Worm (Caenorhabditis elegans): ENCODE measurements around the gene acly-1.
A peak's percentile ranks its signal among the peaks of the same experiment; 100 is the strongest.

acly-1 gene

DNA sequence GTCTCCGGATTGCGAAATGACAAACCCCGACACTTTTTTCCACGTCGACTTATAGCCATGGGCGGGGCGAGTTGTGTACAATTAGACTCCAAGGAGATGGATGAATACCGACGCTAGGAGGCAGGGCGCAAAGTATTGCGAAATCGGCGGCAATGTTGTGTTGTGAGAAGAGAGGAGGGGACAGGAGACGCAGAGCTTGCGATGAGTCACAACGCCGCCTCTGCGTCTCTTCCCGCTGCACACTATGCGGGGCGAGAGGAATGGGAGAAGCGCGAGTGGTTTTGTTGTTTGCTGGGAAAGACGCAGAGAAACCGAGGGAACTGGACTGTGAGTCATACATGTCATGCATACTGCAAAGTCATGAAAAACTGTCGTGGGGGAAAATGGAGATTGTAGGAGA is 25.0 kb upstream of the acly-1 start:
- peak; percentile 72 for TF ChIP-seq mes-2 (tag; optimal IDR thresholded peaks at IDR 0.05; ENCODE audit: poor library complexity, severe bottlenecking)
- TF ChIP-seq ceh-28 (tag; optimal IDR thresholded peaks at IDR 0.05): no peak
- no peak for TF ChIP-seq nhr-237 (tag; optimal IDR thresholded peaks at IDR 0.05)
- TF ChIP-seq nhr-28 (tag; optimal IDR thresholded peaks at IDR 0.05): peak; percentile 96
- peak; percentile 95 for TF ChIP-seq nhr-6 (tag; optimal IDR thresholded peaks at IDR 0.05)
- no peak for TF ChIP-seq R02D3.7 (tag; optimal IDR thresholded peaks at IDR 0.05)
- TF ChIP-seq vab-7 (GFP tag; IDR thresholded peaks at IDR 0.05): peak; percentile 16; the same call in 1 of the 2 replicates
- TF ChIP-seq mdl-1 (tag; optimal IDR thresholded peaks at IDR 0.05): peak; percentile 84 to 95
- TF ChIP-seq daf-12 (tag; optimal IDR thresholded peaks at IDR 0.05): no peak
- peak; percentile 86 for TF ChIP-seq arid-1 (GFP tag; conservative IDR thresholded peaks at IDR 0.05)
- TF ChIP-seq spr-3 (GFP tag; optimal IDR thresholded peaks at IDR 0.05): peak; percentile 50
- peak; percentile 93 for TF ChIP-seq mxl-3 (GFP tag; optimal IDR thresholded peaks at IDR 0.05)
- peak; percentile 90 for TF ChIP-seq ceh-20 (GFP tag; IDR thresholded peaks at IDR 0.05)
- no peak for TF ChIP-seq skn-1 (tag; optimal IDR thresholded peaks at IDR 0.05)
- no peak for TF ChIP-seq zip-11 (GFP tag; IDR thresholded peaks at IDR 0.05)
- TF ChIP-seq saeg-2 (GFP tag; IDR thresholded peaks at IDR 0.05): peak; percentile 76; the same call in 1 of the 2 replicates
- no peak for TF ChIP-seq unc-39 (tag; optimal IDR thresholded peaks at IDR 0.05)
- TF ChIP-seq snpc-4 (tag; optimal IDR thresholded peaks at IDR 0.05): peak; percentile 28
- TF ChIP-seq nhr-42 (GFP tag; IDR thresholded peaks at IDR 0.05): no peak; the same call in 1 of the 2 replicates
- peak; percentile 68 for TF ChIP-seq T20F7.1 (GFP tag; optimal IDR thresholded peaks at IDR 0.05)
- peak in 1 of 2 experiments; percentile 67 for TF ChIP-seq daf-16 (GFP tag; optimal IDR thresholded peaks at IDR 0.05)
- peak; percentile 80 for TF ChIP-seq daf-16 (tag; optimal IDR thresholded peaks at IDR 0.05)
- TF ChIP-seq nhr-48 (tag; optimal IDR thresholded peaks at IDR 0.05): peak; percentile 90
- peak; percentile 96 for TF ChIP-seq dmd-6 (GFP tag; IDR thresholded peaks at IDR 0.05)
- peak; percentile 91 for TF ChIP-seq nhr-77 (tag; optimal IDR thresholded peaks at IDR 0.05)
- peak; percentile 97 for TF ChIP-seq mep-1 (tag; optimal IDR thresholded peaks at IDR 0.05)
- peak; percentile 9 for TF ChIP-seq zfp-2 (tag; optimal IDR thresholded peaks at IDR 0.05)
- TF ChIP-seq lin-38 (GFP tag; IDR thresholded peaks at IDR 0.05): peak; percentile 66
- no peak for TF ChIP-seq ceh-62 (tag; optimal IDR thresholded peaks at IDR 0.05)
- TF ChIP-seq ztf-7 (tag; optimal IDR thresholded peaks at IDR 0.05): peak; percentile 73
- no peak for TF ChIP-seq sdz-12 (GFP tag; optimal IDR thresholded peaks at IDR 0.05)
- no peak for TF ChIP-seq F44E2.7 (GFP tag; IDR thresholded peaks at IDR 0.05)
- TF ChIP-seq F26F4.8 (GFP tag; conservative IDR thresholded peaks at IDR 0.05): no peak
- TF ChIP-seq lin-1 (GFP tag; IDR thresholded peaks at IDR 0.05): peak; percentile 91
- TF ChIP-seq tag-97 (GFP tag; IDR thresholded peaks at IDR 0.05): no peak
- TF ChIP-seq D1046.2 (GFP tag; IDR thresholded peaks at IDR 0.05): no peak
- peak; percentile 67 for TF ChIP-seq ctbp-1 (GFP tag; IDR thresholded peaks at IDR 0.05)
- peak; percentile 70 for TF ChIP-seq attf-4 (tag; optimal IDR thresholded peaks at IDR 0.05)
- TF ChIP-seq dve-1 (tag; optimal IDR thresholded peaks at IDR 0.05; ENCODE audit: insufficient read depth): peak; percentile 97
- peak; percentile 88 for TF ChIP-seq nhr-25 (tag; optimal IDR thresholded peaks at IDR 0.05; ENCODE audit: borderline replicate concordance, insufficient read depth)
- peak; percentile 80 for TF ChIP-seq nhr-102 (tag; optimal IDR thresholded peaks at IDR 0.05)
- peak; percentile 42; the same call in 1 of the 2 replicates for TF ChIP-seq lin-29 (GFP tag; IDR thresholded peaks at IDR 0.05)
- TF ChIP-seq madf-5 (GFP tag; IDR thresholded peaks at IDR 0.05): peak in 1 of 2 experiments; percentile 32; a peak in 1 of 4 replicates
- peak; percentile 80; the same call in 1 of the 2 replicates for TF ChIP-seq nhr-41 (GFP tag; IDR thresholded peaks at IDR 0.05)
- TF ChIP-seq duxl-1 (tag; optimal IDR thresholded peaks at IDR 0.05; ENCODE audit: poor library complexity): peak; percentile 64
- peak; percentile 96 for TF ChIP-seq jun-1 (tag; optimal IDR thresholded peaks at IDR 0.05)
- TF ChIP-seq lin-15B (tag; optimal IDR thresholded peaks at IDR 0.05): no peak
- no peak for TF ChIP-seq ZK337.2 (GFP tag; IDR thresholded peaks at IDR 0.05)
- peak; percentile 79 for TF ChIP-seq spr-1 (tag; optimal IDR thresholded peaks at IDR 0.05)
- peak; percentile 99 for TF ChIP-seq hlh-11 (tag; optimal IDR thresholded peaks at IDR 0.05)
- TF ChIP-seq ceh-82 (tag; optimal IDR thresholded peaks at IDR 0.05): no peak

Measured in whole organism, L4 larva.